Fruit fly (Drosophila melanogaster): ENCODE measurements around the gene CG9988.

DNA sequence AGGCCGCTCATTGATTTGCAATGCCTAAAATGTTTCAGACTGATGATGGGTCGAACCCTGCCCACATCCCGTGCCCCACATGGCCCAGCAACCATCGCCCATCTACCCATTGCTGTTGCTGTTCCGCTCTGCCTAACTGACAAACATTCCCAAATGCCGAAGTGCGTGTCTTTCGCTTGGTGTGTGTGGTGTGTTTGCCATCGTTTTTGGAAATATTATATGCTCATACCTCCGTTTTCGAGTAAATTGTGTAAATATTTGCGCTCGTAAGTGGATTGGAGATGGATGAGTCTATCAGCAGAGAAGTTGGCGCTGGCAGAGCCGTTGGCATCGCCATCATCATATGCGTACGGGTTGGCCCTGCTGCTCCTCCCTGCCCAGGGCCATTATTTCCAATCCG is 38.7 kb upstream of the CG9988 start:
- peak; percentile 15 for TF ChIP-seq CG31365 (tag; optimal IDR thresholded peaks at IDR 0.05)
- TF ChIP-seq psq (GFP tag; optimal IDR thresholded peaks at IDR 0.05), result no peak
- TF ChIP-seq fru (optimal IDR thresholded peaks at IDR 0.05), result no peak
- no peak for TF ChIP-seq eve (GFP tag; optimal IDR thresholded peaks at IDR 0.05)

Measured in whole organism, embryonic.